Fruit fly (Drosophila melanogaster) whole organism, embryonic: ENCODE results near the gene cort.

Experiments used
- Ada2b ChIP-seq: fragments of 200-800 bp; sonication (Bioruptor generic); IDR thresholded peaks from 2 replicates; pipeline ENCODE4 v1.3.6; 2022; ENCODE audit warnings: missing biosample characterization, missing genetic modification characterization
- Adf1 ChIP-seq: fragments of 200-800 bp; sonication (Bioruptor generic); IDR thresholded peaks from 2 replicates; pipeline ENCODE4 v1.3.6; 2022; ENCODE audit warnings: missing biosample characterization, missing genetic modification characterization
- CG10959 ChIP-seq: fragments of 200-800 bp; sonication (Bioruptor generic); IDR thresholded peaks from 2 replicates; pipeline ENCODE4 v1.3.6; 2022; ENCODE audit warnings: missing biosample characterization, missing genetic modification characterization
- CG11696 ChIP-seq: fragments of 200-800 bp; sonication (Bioruptor generic); IDR thresholded peaks from 2 replicates; pipeline ENCODE4 v1.3.6; 2022; ENCODE audit warnings: missing biosample characterization, missing genetic modification characterization
- CG13894 ChIP-seq: fragments of 200-800 bp; sonication (Bioruptor generic); optimal IDR thresholded peaks from 3 replicates; lab custom pipeline; 2018; ENCODE audit warnings: missing biosample characterization, mild to moderate bottlenecking, missing genetic modification characterization, moderate library complexity
- CG1529 ChIP-seq: fragments of 200-800 bp; sonication (Bioruptor generic); optimal IDR thresholded peaks from 3 replicates; lab custom pipeline; 2018; ENCODE audit warnings: missing biosample characterization, missing genetic modification characterization
- CG15514 ChIP-seq: fragments of 200-800 bp; sonication (Bioruptor generic); optimal IDR thresholded peaks from 3 replicates; lab custom pipeline; 2017; ENCODE audit warnings: missing biosample characterization, missing genetic modification characterization, mild to moderate bottlenecking, moderate library complexity, missing genetic modification reagents
- CG16815 ChIP-seq: fragments of 200-800 bp; sonication (Bioruptor generic); optimal IDR thresholded peaks from 3 replicates; lab custom pipeline; 2017; ENCODE audit warnings: missing biosample characterization, mild to moderate bottlenecking, missing genetic modification characterization
- CG17359 ChIP-seq: fragments of 200-800 bp; sonication (Bioruptor generic); optimal IDR thresholded peaks from 3 replicates; lab custom pipeline; 2018; ENCODE audit warnings: missing biosample characterization, mild to moderate bottlenecking, missing genetic modification characterization, moderate library complexity
- CG2202 ChIP-seq: fragments of 200-800 bp; sonication (Bioruptor generic); optimal IDR thresholded peaks from 2 replicates; lab custom pipeline; 2018; ENCODE audit warnings: missing biosample characterization, mild to moderate bottlenecking, missing genetic modification characterization
- CG2712 ChIP-seq: fragments of 200-800 bp; optimal IDR thresholded peaks from 3 replicates; lab custom pipeline; 2019; ENCODE audit warnings: missing biosample characterization, mild to moderate bottlenecking, missing genetic modification characterization, moderate library complexity
- CG2875 ChIP-seq: fragments of 200-800 bp; sonication (Bioruptor generic); optimal IDR thresholded peaks from 2 replicates; lab custom pipeline; 2017; ENCODE audit warnings: missing biosample characterization, mild to moderate bottlenecking, missing genetic modification characterization, missing genetic modification reagents
- CG30020 ChIP-seq: fragments of 200-800 bp; optimal IDR thresholded peaks from 2 replicates; lab custom pipeline; 2019; ENCODE audit warnings: missing biosample characterization, mild to moderate bottlenecking, missing genetic modification characterization, moderate library complexity
- CG3163 ChIP-seq: fragments of 200-800 bp; sonication (Bioruptor generic); optimal IDR thresholded peaks from 3 replicates; lab custom pipeline; 2016; ENCODE audit warnings: missing biosample characterization, missing genetic modification characterization
- CG3281 ChIP-seq: fragments of 200-800 bp; sonication (Bioruptor generic); optimal IDR thresholded peaks from 3 replicates; lab custom pipeline; 2017; ENCODE audit warnings: missing biosample characterization, mild to moderate bottlenecking, missing genetic modification characterization
- CG6683 ChIP-seq: fragments of 200-800 bp; sonication (Bioruptor generic); optimal IDR thresholded peaks from 2 replicates; lab custom pipeline; 2017; ENCODE audit warnings: missing biosample characterization, mild to moderate bottlenecking, missing genetic modification characterization, missing genetic modification reagents
- CG6689 ChIP-seq: fragments of 200-800 bp; sonication (Bioruptor generic); IDR thresholded peaks from 2 replicates; pipeline ENCODE4 v1.3.6; 2022; ENCODE audit warnings: missing biosample characterization, missing genetic modification characterization
- CG7839 ChIP-seq: fragments of 200-800 bp; sonication (Bioruptor generic); optimal IDR thresholded peaks from 3 replicates; lab custom pipeline; 2018; ENCODE audit warnings: missing biosample characterization, mild to moderate bottlenecking, missing genetic modification characterization, moderate library complexity
- CG8281 ChIP-seq: fragments of 200-800 bp; sonication (Bioruptor generic); optimal IDR thresholded peaks from 2 replicates; lab custom pipeline; 2018; ENCODE audit warnings: missing biosample characterization, mild to moderate bottlenecking, missing genetic modification characterization, moderate library complexity
- CG8944 ChIP-seq: fragments of 200-800 bp; sonication (Bioruptor generic); optimal IDR thresholded peaks from 3 replicates; lab custom pipeline; 2016; ENCODE audit warnings: missing biosample characterization, missing genetic modification characterization
- CG9727 ChIP-seq: fragments of 200-800 bp; sonication (Bioruptor generic); optimal IDR thresholded peaks from 3 replicates; lab custom pipeline; 2017; ENCODE audit warnings: missing biosample characterization, mild to moderate bottlenecking, missing genetic modification characterization
- CG9932 ChIP-seq: fragments of 200-800 bp; sonication (Bioruptor generic); IDR thresholded peaks from 2 replicates; pipeline ENCODE4 v1.3.6; 2022; ENCODE audit warnings: missing biosample characterization, missing genetic modification characterization
- D19A ChIP-seq: fragments of 200-800 bp; optimal IDR thresholded peaks from 3 replicates; lab custom pipeline; 2019; ENCODE audit warnings: missing biosample characterization, mild to moderate bottlenecking, missing genetic modification characterization, moderate library complexity
- Dp ChIP-seq: fragments of 200-800 bp; sonication (Bioruptor generic); optimal IDR thresholded peaks from 2 replicates; lab custom pipeline; 2018; ENCODE audit warnings: missing biosample characterization, mild to moderate bottlenecking, missing genetic modification characterization, moderate library complexity
- Drgx ChIP-seq: fragments of 200-800 bp; sonication (Bioruptor generic); IDR thresholded peaks from 2 replicates; pipeline ENCODE4 v1.3.6; 2022; ENCODE audit warnings: missing biosample characterization, missing genetic modification characterization
- Fer3 ChIP-seq: fragments of 200-800 bp; sonication (Bioruptor generic); optimal IDR thresholded peaks from 2 replicates; lab custom pipeline; 2018; ENCODE audit warnings: missing biosample characterization, mild to moderate bottlenecking, missing genetic modification characterization, moderate library complexity
- H2.0 ChIP-seq: fragments of 200-800 bp; sonication (Bioruptor generic); IDR thresholded peaks from 2 replicates; pipeline ENCODE4 v1.3.6; 2022; ENCODE audit warnings: missing biosample characterization, missing genetic modification characterization
- Hsf ChIP-seq: fragments of 200-800 bp; sonication (Bioruptor generic); optimal IDR thresholded peaks from 3 replicates; lab custom pipeline; 2016; ENCODE audit warnings: missing biosample characterization, missing genetic modification characterization
- MBD-R2 ChIP-seq: fragments of 200-800 bp; sonication (Bioruptor generic); IDR thresholded peaks from 2 replicates; pipeline ENCODE4 v1.3.6; 2022; ENCODE audit warnings: missing biosample characterization, missing genetic modification characterization
- MESR4 ChIP-seq: fragments of 200-800 bp; sonication (Bioruptor generic); optimal IDR thresholded peaks from 2 replicates; lab custom pipeline; 2018; ENCODE audit warnings: missing biosample characterization, mild to moderate bottlenecking, missing genetic modification characterization, moderate library complexity
- Neu2 ChIP-seq: fragments of 200-800 bp; sonication (Bioruptor generic); optimal IDR thresholded peaks from 3 replicates; lab custom pipeline; 2016; ENCODE audit warnings: missing biosample characterization, missing genetic modification characterization, borderline replicate concordance
- Nf-YB ChIP-seq: fragments of 200-800 bp; sonication (Bioruptor generic); optimal IDR thresholded peaks from 3 replicates; lab custom pipeline; 2019; ENCODE audit warnings: missing biosample characterization, mild to moderate bottlenecking, missing genetic modification characterization, moderate library complexity
- NfI ChIP-seq: fragments of 200-800 bp; sonication (Bioruptor generic); optimal IDR thresholded peaks from 3 replicates; lab custom pipeline; 2018; ENCODE audit warnings: missing biosample characterization, mild to moderate bottlenecking, missing genetic modification characterization, moderate library complexity
- PHDP ChIP-seq: fragments of 200-800 bp; sonication (Bioruptor generic); optimal IDR thresholded peaks from 3 replicates; lab custom pipeline; 2018; ENCODE audit warnings: missing biosample characterization, mild to moderate bottlenecking, missing genetic modification characterization, moderate library complexity
- Rx ChIP-seq: fragments of 200-800 bp; sonication (Bioruptor generic); IDR thresholded peaks from 2 replicates; pipeline ENCODE4 v1.3.6; 2022; ENCODE audit warnings: missing biosample characterization, missing genetic modification characterization
- Sry-β ChIP-seq: fragments of 200-800 bp; sonication (Bioruptor generic); optimal IDR thresholded peaks from 2 replicates; lab custom pipeline; 2018; ENCODE audit warnings: missing biosample characterization, mild to moderate bottlenecking, missing genetic modification characterization, moderate library complexity
- Xrp1 ChIP-seq: fragments of 200-800 bp; sonication (Bioruptor generic); IDR thresholded peaks from 2 replicates; pipeline ENCODE4 v1.3.6; 2022; ENCODE audit warnings: missing biosample characterization, missing genetic modification characterization
- abd-A ChIP-seq: fragments of 200-800 bp; sonication (Bioruptor generic); optimal IDR thresholded peaks from 3 replicates; lab custom pipeline; 2019; ENCODE audit warnings: missing biosample characterization, mild to moderate bottlenecking, missing genetic modification characterization, moderate library complexity
- bigmax ChIP-seq: fragments of 200-800 bp; sonication (Bioruptor generic); optimal IDR thresholded peaks from 2 replicates; lab custom pipeline; 2018; ENCODE audit warnings: missing biosample characterization, mild to moderate bottlenecking, missing genetic modification characterization
- dm ChIP-seq: fragments of 200-800 bp; sonication (Bioruptor generic); optimal IDR thresholded peaks from 3 replicates; lab custom pipeline; 2016; ENCODE audit warnings: missing biosample characterization, missing genetic modification characterization
- fd64A ChIP-seq: fragments of 200-800 bp; sonication (Bioruptor generic); optimal IDR thresholded peaks from 3 replicates; lab custom pipeline; 2018; ENCODE audit warnings: missing biosample characterization, mild to moderate bottlenecking, missing genetic modification characterization
- hth ChIP-seq: fragments of >200 bp; optimal IDR thresholded peaks from 2 replicates; lab custom pipeline; 2017; ENCODE audit warnings: inconsistent platforms
- lilli ChIP-seq: fragments of 200-800 bp; sonication (Bioruptor generic); optimal IDR thresholded peaks from 3 replicates; lab custom pipeline; 2016; ENCODE audit warnings: missing biosample characterization, missing genetic modification characterization
- pum ChIP-seq: fragments of 200-800 bp; sonication (Bioruptor generic); optimal IDR thresholded peaks from 2 replicates; lab custom pipeline; 2016; ENCODE audit warnings: missing biosample characterization, missing genetic modification characterization
- pzg ChIP-seq: fragments of 200-800 bp; sonication (Bioruptor generic); optimal IDR thresholded peaks from 3 replicates; lab custom pipeline; 2018; ENCODE audit warnings: missing biosample characterization, mild to moderate bottlenecking, missing genetic modification characterization, moderate library complexity
- ranshi ChIP-seq: fragments of 200-800 bp; sonication (Bioruptor generic); IDR thresholded peaks from 2 replicates; pipeline ENCODE4 v1.3.6; 2022; ENCODE audit warnings: missing biosample characterization, missing genetic modification characterization
- row ChIP-seq: fragments of 200-800 bp; sonication (Bioruptor generic); IDR thresholded peaks from 3 replicates; pipeline ENCODE4 v1.3.6; 2022; ENCODE audit warnings: missing biosample characterization, missing genetic modification characterization
- shn ChIP-seq: fragments of 200-800 bp; sonication (Bioruptor generic); optimal IDR thresholded peaks from 3 replicates; lab custom pipeline; 2016; ENCODE audit warnings: missing biosample characterization, missing genetic modification characterization
- sim ChIP-seq: fragments of 200-800 bp; sonication (Bioruptor generic); IDR thresholded peaks from 2 replicates; pipeline ENCODE4 v1.3.6; 2022; ENCODE audit warnings: missing biosample characterization, missing genetic modification characterization
- stc ChIP-seq: fragments of 200-800 bp; sonication (Bioruptor generic); IDR thresholded peaks from 2 replicates; pipeline ENCODE4 v1.3.6; 2022; ENCODE audit warnings: missing biosample characterization, missing genetic modification characterization
- yki ChIP-seq: fragments of >200 bp; optimal IDR thresholded peaks from 3 replicates; lab custom pipeline; 2018

cort gene

dm6 chr2L:6648163-6648628, 28.2 kb downstream of the cort start (continued):
- peak; percentile 96 for TF ChIP-seq PHDP (tag; lab: Kevin White, UChicago)
- TF ChIP-seq Xrp1 = peak; percentile 95
- TF ChIP-seq ranshi (GFP tag; lab: Robert Waterston, UW) = peak; percentile 92
- TF ChIP-seq CG2202 (tag; lab: Kevin White, UChicago) = peak; percentile 84
- TF ChIP-seq MBD-R2 (GFP tag; lab: Robert Waterston, UW) = peak; percentile 79
- TF ChIP-seq CG13894 (tag; lab: Kevin White, UChicago) = peak; percentile 94
- TF ChIP-seq CG6689 (GFP tag; lab: Robert Waterston, UW) = peak; percentile 96
- peak; percentile 3 for TF ChIP-seq MESR4 (GFP tag; lab: Kevin White, UChicago)
- TF ChIP-seq yki (lab: Kevin White, UChicago) = no peak
- TF ChIP-seq lilli = peak; percentile 97
- peak; percentile 75 for TF ChIP-seq CG11696 (GFP tag; lab: Robert Waterston, UW)
- peak; percentile 91 for TF ChIP-seq H2.0 (GFP tag; lab: Robert Waterston, UW)
- peak; percentile 88 for TF ChIP-seq dm (GFP tag; lab: Kevin White, UChicago)
- TF ChIP-seq sim (GFP tag; lab: Robert Waterston, UW) = peak; percentile 65; the same call in 1 of the 2 replicates
- no peak for TF ChIP-seq abd-A (tag; lab: Kevin White, UChicago)
- TF ChIP-seq row (GFP tag; lab: Robert Waterston, UW) = peak; percentile 95
- TF ChIP-seq CG7839 (tag; lab: Kevin White, UChicago) = peak; percentile 97
- peak; percentile 96 for TF ChIP-seq NfI (GFP tag; lab: Kevin White, UChicago)
- TF ChIP-seq CG3163 = peak; percentile 92
- peak; percentile 80 for TF ChIP-seq Rx (GFP tag; lab: Robert Waterston, UW)
- TF ChIP-seq Nf-YB (GFP tag; lab: Kevin White, UChicago) = peak; percentile 81
- peak; percentile 86 for TF ChIP-seq CG8281 (tag; lab: Kevin White, UChicago)
- TF ChIP-seq CG2875 (GFP tag; lab: Kevin White, UChicago) = peak; percentile 85
- TF ChIP-seq hth (lab: Kevin White, UChicago) = no peak
- peak; percentile 86 for TF ChIP-seq CG30020
- peak; percentile 95 for TF ChIP-seq Fer3 (tag; lab: Kevin White, UChicago)
- peak; percentile 87 for TF ChIP-seq shn (GFP tag; lab: Kevin White, UChicago)
- peak; percentile 36 for TF ChIP-seq pzg (GFP tag; lab: Kevin White, UChicago)
- TF ChIP-seq Dp (GFP tag; lab: Kevin White, UChicago) = peak; percentile 23
- TF ChIP-seq Drgx (GFP tag; lab: Robert Waterston, UW) = peak; percentile 94
- peak; percentile 91 for TF ChIP-seq pum
- peak; percentile 89 for TF ChIP-seq CG1529 (GFP tag; lab: Kevin White, UChicago)
- peak; percentile 89 for TF ChIP-seq CG8944
- peak; percentile 61 for TF ChIP-seq Adf1 (GFP tag; lab: Robert Waterston, UW)
- TF ChIP-seq CG9932 (GFP tag; lab: Robert Waterston, UW) = peak; percentile 93
- peak; percentile 97 for TF ChIP-seq CG3281 (GFP tag; lab: Kevin White, UChicago)
- TF ChIP-seq CG15514 (GFP tag; lab: Kevin White, UChicago) = peak; percentile 90
- TF ChIP-seq CG16815 (GFP tag; lab: Kevin White, UChicago) = peak; percentile 92
- TF ChIP-seq stc (GFP tag; lab: Robert Waterston, UW) = peak; percentile 92
- peak; percentile 91 for TF ChIP-seq Ada2b (GFP tag; lab: Robert Waterston, UW)
- TF ChIP-seq CG17359 = peak; percentile 95
- no peak for TF ChIP-seq bigmax
- peak; percentile 6 for TF ChIP-seq Neu2 (GFP tag; lab: Kevin White, UChicago)
- TF ChIP-seq Hsf (GFP tag; lab: Kevin White, UChicago) = peak; percentile 96
- peak; percentile 46 for TF ChIP-seq Sry-β (GFP tag; lab: Kevin White, UChicago)
- TF ChIP-seq CG6683 (GFP tag; lab: Kevin White, UChicago) = peak; percentile 92
- TF ChIP-seq D19A = peak; percentile 90
- TF ChIP-seq CG9727 = peak; percentile 97
- TF ChIP-seq fd64A (GFP tag; lab: Kevin White, UChicago) = peak; percentile 52
- peak; percentile 96 for TF ChIP-seq CG2712 (tag; lab: Kevin White, UChicago)
- TF ChIP-seq CG10959 = peak; percentile 75
